Fruit fly (Drosophila melanogaster): ENCODE results near the gene Flad1.
A peak's percentile ranks its signal among the peaks of the same experiment; 100 is the strongest.

DNA sequence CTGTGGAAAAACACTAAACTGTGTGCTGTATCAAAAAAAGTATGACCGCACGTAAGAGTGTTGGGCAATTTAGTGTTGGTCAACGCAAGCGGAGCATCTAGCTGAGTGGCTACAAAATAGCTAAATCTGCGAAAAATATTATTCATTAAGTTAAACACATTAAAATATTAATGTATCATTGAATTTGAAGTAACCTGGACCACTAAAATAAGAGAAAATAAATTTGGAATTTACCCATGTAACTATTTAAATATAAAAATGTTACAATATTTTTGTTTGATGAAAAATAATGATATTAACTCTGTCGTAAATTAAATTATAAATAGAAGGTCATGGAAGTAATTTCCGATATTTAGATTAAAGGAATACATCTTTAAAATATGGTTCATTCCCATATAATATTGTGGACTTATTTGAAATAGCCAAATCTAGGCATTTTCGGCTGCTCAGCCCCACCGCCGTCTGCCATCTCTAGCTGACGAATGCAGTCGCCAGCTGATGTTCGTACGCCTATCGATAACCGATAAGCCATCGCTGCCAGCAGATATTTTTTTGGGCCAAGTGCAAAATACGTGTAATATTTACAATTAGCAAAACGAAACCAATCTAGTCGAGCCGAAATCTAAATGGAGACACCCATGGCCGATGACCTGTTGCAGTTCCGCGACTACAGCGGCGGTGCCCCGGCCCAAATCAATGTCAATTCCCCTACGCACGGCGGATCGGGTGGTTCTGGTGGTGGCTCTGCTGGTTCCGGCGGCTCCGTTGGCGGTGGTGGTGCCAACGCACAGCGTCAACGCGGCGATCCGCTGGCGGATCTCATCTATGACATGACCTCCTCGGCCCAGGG is 6.5 kb upstream of the Flad1 start, which contains the start of the genes Brms1 and CG4645:
- peak; percentile 68 for TF ChIP-seq Mnt (GFP tag; optimal IDR thresholded peaks at IDR 0.05)
- no peak for TF ChIP-seq cnc (optimal IDR thresholded peaks at IDR 0.05)
- TF ChIP-seq kay (GFP tag; ENCODE audit: borderline replicate concordance) = peak; percentile 55
- TF ChIP-seq pad (GFP tag; optimal IDR thresholded peaks at IDR 0.05) = peak; percentile 77
- TF ChIP-seq Hr96 (GFP tag; optimal IDR thresholded peaks at IDR 0.05) = peak; percentile 56
- peak; percentile 59 for TF ChIP-seq CG11617 (GFP tag; optimal IDR thresholded peaks at IDR 0.05)
- TF ChIP-seq CG1620 (GFP tag; optimal IDR thresholded peaks at IDR 0.05) = peak; percentile 88
- no peak for TF ChIP-seq cic (GFP tag; optimal IDR thresholded peaks at IDR 0.05)
- TF ChIP-seq Clk (GFP tag; optimal IDR thresholded peaks at IDR 0.05) = no peak
- TF ChIP-seq CG7045 (GFP tag; optimal IDR thresholded peaks at IDR 0.05) = peak; percentile 47
- TF ChIP-seq CG12768 (GFP tag; optimal IDR thresholded peaks at IDR 0.05) = peak; percentile 59
- TF ChIP-seq CG5204 (GFP tag; optimal IDR thresholded peaks at IDR 0.05) = peak; percentile 34
